Worm (Caenorhabditis elegans) whole organism, young adult: Measurements from ENCODE around the gene sfxn-1.5.
A peak's percentile ranks its signal among the peaks of the same experiment; 100 is the strongest.

Experiments
- B0035.1 ChIP-seq: sonication (generic microtip); optimal IDR thresholded peaks from 2 replicates; lab custom pipeline; 2016; ENCODE audit warnings: missing genetic modification characterization, mild to moderate bottlenecking, missing compliant biosample characterization, missing genotype, missing genetic modification reagents
- B0336.3 ChIP-seq: fragments of 200-800 bp; sonication (Bioruptor generic); IDR thresholded peaks from 2 replicates; pipeline ENCODE4 v1.3.6; 2022; ENCODE audit warnings: missing genetic modification characterization, missing compliant biosample characterization
- F10E7.11 ChIP-seq: sonication (generic microtip); optimal IDR thresholded peaks from 2 replicates; lab custom pipeline; 2017; ENCODE audit warnings: mild to moderate bottlenecking, missing genetic modification characterization, moderate library complexity, missing compliant biosample characterization
- F39B2.1 ChIP-seq: fragments of 200-800 bp; sonication (Bioruptor generic); IDR thresholded peaks from 2 replicates; pipeline ENCODE4 v1.3.6; 2022; ENCODE audit warnings: missing genetic modification reagents, missing genetic modification characterization, missing compliant biosample characterization
- F52B5.7 ChIP-seq: sonication (generic microtip); optimal IDR thresholded peaks from 2 replicates; lab custom pipeline; 2016; ENCODE audit warnings: mild to moderate bottlenecking, missing genetic modification characterization, missing compliant biosample characterization
- F57C9.4 ChIP-seq: sonication (generic microtip); optimal IDR thresholded peaks from 2 replicates; lab custom pipeline; 2017; ENCODE audit warnings: mild to moderate bottlenecking, missing genetic modification characterization, missing compliant biosample characterization
- K11D2.4 ChIP-seq: fragments of 200-800 bp; sonication (Bioruptor generic); IDR thresholded peaks from 2 replicates; pipeline ENCODE4 v1.3.6; 2022; ENCODE audit warnings: missing genetic modification reagents, missing genetic modification characterization, missing compliant biosample characterization
- T26A5.8 ChIP-seq: sonication (generic microtip); optimal IDR thresholded peaks from 2 replicates; lab custom pipeline; 2016; ENCODE audit warnings: missing genetic modification characterization, missing compliant biosample characterization
- Y53G8AR.9 ChIP-seq: fragments of 200-800 bp; sonication (Bioruptor generic); conservative IDR thresholded peaks from 2 replicates; pipeline ENCODE4 v1.3.6; 2022; ENCODE audit warnings: missing genetic modification reagents, missing genetic modification characterization, missing compliant biosample characterization
- Y56A3A.18 ChIP-seq: fragments of 200-800 bp; sonication (Bioruptor generic); IDR thresholded peaks from 2 replicates; pipeline ENCODE4 v1.3.6; 2022; ENCODE audit warnings: missing genetic modification reagents, missing genetic modification characterization, missing compliant biosample characterization
- Y79H2A.3 ChIP-seq: fragments of 200-800 bp; sonication (Bioruptor generic); conservative IDR thresholded peaks from 2 replicates; pipeline ENCODE4 v1.3.6; 2022; ENCODE audit warnings: missing genetic modification reagents, missing genetic modification characterization, missing compliant biosample characterization
- Y95B8A.8 ChIP-seq: fragments of 200-800 bp; sonication (Bioruptor generic); IDR thresholded peaks from 2 replicates; pipeline ENCODE4 v1.3.6; 2022; ENCODE audit warnings: missing genetic modification reagents, missing genetic modification characterization, missing compliant biosample characterization
- ZK185.1 ChIP-seq: sonication (generic microtip); optimal IDR thresholded peaks from 2 replicates; lab custom pipeline; 2016; ENCODE audit warnings: mild to moderate bottlenecking, missing genetic modification characterization, missing compliant biosample characterization; ENCODE audit not compliant: poor library complexity, severe bottlenecking
- atf-7 ChIP-seq: sonication (generic microtip); optimal IDR thresholded peaks from 2 replicates; lab custom pipeline; 2017; ENCODE audit warnings: mild to moderate bottlenecking, missing genetic modification characterization, missing compliant biosample characterization
- attf-3 ChIP-seq: fragments of 200-800 bp; sonication (Bioruptor generic); conservative IDR thresholded peaks from 2 replicates; pipeline ENCODE4 v1.3.6; 2022; ENCODE audit warnings: missing genetic modification reagents, missing genetic modification characterization, missing compliant biosample characterization
- attf-5 ChIP-seq: fragments of 200-800 bp; sonication (Bioruptor generic); optimal IDR thresholded peaks from 2 replicates; lab custom pipeline; 2018; ENCODE audit warnings: mild to moderate bottlenecking, missing genetic modification characterization, missing compliant biosample characterization
- cebp-1 ChIP-seq, 2 experiments: fragments of 200-800 bp in 1 of 2; sonication (Bioruptor generic) in 1 of 2; sonication (generic microtip) in 1 of 2; IDR thresholded peaks in 1 of 2; optimal IDR thresholded peaks in 1 of 2; 2 replicates each; pipeline versions ENCODE4 v1.3.6 to Lab custom; 2017 to 2022; ENCODE audit warnings: missing compliant biosample characterization in 2 of 2, missing genetic modification characterization in 2 of 2, mild to moderate bottlenecking in 1 of 2, missing genetic modification reagents in 1 of 2, moderate library complexity in 1 of 2
- ceh-100 ChIP-seq: fragments of 200-800 bp; sonication (Bioruptor generic); IDR thresholded peaks from 2 replicates; pipeline ENCODE4 v1.3.6; 2022; ENCODE audit warnings: missing genetic modification reagents, missing genetic modification characterization, missing compliant biosample characterization
- ceh-27 ChIP-seq: fragments of 200-800 bp; sonication (Bioruptor generic); optimal IDR thresholded peaks from 2 replicates; lab custom pipeline; 2018; ENCODE audit warnings: mild to moderate bottlenecking, missing genetic modification characterization, moderate library complexity, missing compliant biosample characterization
- ceh-40 ChIP-seq: fragments of 200-800 bp; sonication (Bioruptor generic); IDR thresholded peaks from 2 replicates; pipeline ENCODE4 v1.3.6; 2022; ENCODE audit warnings: missing genetic modification characterization, missing compliant biosample characterization
- ceh-79 ChIP-seq: sonication (generic microtip); optimal IDR thresholded peaks from 2 replicates; lab custom pipeline; 2017; ENCODE audit warnings: mild to moderate bottlenecking, missing genetic modification characterization, missing compliant biosample characterization
- die-1 ChIP-seq: sonication (generic microtip); optimal IDR thresholded peaks from 2 replicates; lab custom pipeline; 2016; ENCODE audit warnings: missing genotype, mild to moderate bottlenecking, missing genetic modification characterization, missing compliant biosample characterization
- dox-1 ChIP-seq: fragments of 200-800 bp; sonication (Bioruptor generic); IDR thresholded peaks from 2 replicates; pipeline ENCODE4 v1.3.6; 2022; ENCODE audit warnings: missing genetic modification reagents, missing genetic modification characterization, missing compliant biosample characterization
- dpff-1 ChIP-seq: sonication (generic microtip); optimal IDR thresholded peaks from 2 replicates; lab custom pipeline; 2017; ENCODE audit warnings: mild to moderate bottlenecking, missing genetic modification characterization, missing compliant biosample characterization
- egl-18 ChIP-seq: fragments of 200-800 bp; sonication (Bioruptor generic); IDR thresholded peaks from 2 replicates; pipeline ENCODE4 v1.3.6; 2022; ENCODE audit warnings: missing genetic modification reagents, missing genetic modification characterization, missing compliant biosample characterization
- egl-44 ChIP-seq: fragments of 200-800 bp; sonication (Bioruptor generic); IDR thresholded peaks from 2 replicates; pipeline ENCODE4 v1.3.6; 2022; ENCODE audit warnings: missing genetic modification reagents, missing genetic modification characterization, missing compliant biosample characterization
- hlh-26 ChIP-seq: fragments of 200-800 bp; sonication (Bioruptor generic); conservative IDR thresholded peaks from 2 replicates; pipeline ENCODE4 v1.3.6; 2022; ENCODE audit warnings: missing genetic modification reagents, missing genetic modification characterization, missing compliant biosample characterization
- let-526 ChIP-seq: fragments of 200-800 bp; sonication (Bioruptor generic); IDR thresholded peaks from 2 replicates; pipeline ENCODE4 v1.3.6; 2022; ENCODE audit warnings: missing genetic modification reagents, missing genetic modification characterization, missing compliant biosample characterization
- let-607 ChIP-seq, 2 experiments: fragments of 200-800 bp in 1 of 2; sonication (Bioruptor generic) in 1 of 2; sonication (generic microtip) in 1 of 2; optimal IDR thresholded peaks; 2 replicates each; lab custom pipeline; 2016 to 2018; ENCODE audit warnings: mild to moderate bottlenecking in 2 of 2, missing compliant biosample characterization in 2 of 2, missing genetic modification characterization in 2 of 2, moderate library complexity in 2 of 2, missing genotype in 1 of 2
- lin-26 ChIP-seq: fragments of 200-800 bp; sonication (Bioruptor generic); IDR thresholded peaks from 2 replicates; pipeline ENCODE4 v1.3.6; 2022; ENCODE audit warnings: missing genetic modification reagents, missing genetic modification characterization, missing compliant biosample characterization
- lin-54 ChIP-seq: fragments of 200-800 bp; sonication (Bioruptor generic); optimal IDR thresholded peaks from 2 replicates; lab custom pipeline; 2018; ENCODE audit warnings: mild to moderate bottlenecking, missing genetic modification characterization, missing compliant biosample characterization
- mcd-1 ChIP-seq: fragments of 200-800 bp; sonication (Bioruptor generic); IDR thresholded peaks from 2 replicates; pipeline ENCODE4 v1.3.6; 2022; ENCODE audit warnings: missing genetic modification reagents, missing genetic modification characterization, missing compliant biosample characterization
- mel-28 ChIP-seq: sonication (generic microtip); optimal IDR thresholded peaks from 2 replicates; lab custom pipeline; 2016; ENCODE audit warnings: borderline replicate concordance, mild to moderate bottlenecking, missing genetic modification characterization, missing compliant biosample characterization
- nhr-80 ChIP-seq: sonication (generic microtip); optimal IDR thresholded peaks from 2 replicates; lab custom pipeline; 2016; ENCODE audit warnings: missing genetic modification characterization, missing compliant biosample characterization
- sdz-38 ChIP-seq: sonication (generic microtip); optimal IDR thresholded peaks from 2 replicates; lab custom pipeline; 2016; ENCODE audit warnings: missing genotype, missing genetic modification characterization, missing compliant biosample characterization
- snpc-4 ChIP-seq, 5 experiments: fragments of 150-350 bp in 1 of 5; sonication (generic microtip) in 4 of 5; optimal IDR thresholded peaks; 2 replicates each; lab custom pipeline; 2014 to 2018; ENCODE audit warnings: missing genetic modification characterization in 5 of 5, missing biosample characterization in 3 of 5, antibody characterized with exemption in 2 of 5, mild to moderate bottlenecking in 2 of 5, missing compliant biosample characterization in 2 of 5, missing genotype in 2 of 5, moderate library complexity in 2 of 5, missing genetic modification reagents in 1 of 5
- somi-1 ChIP-seq: fragments of 200-800 bp; sonication (Bioruptor generic); optimal IDR thresholded peaks from 2 replicates; lab custom pipeline; 2018; ENCODE audit warnings: mild to moderate bottlenecking, missing genetic modification characterization, missing compliant biosample characterization
- sptf-2 ChIP-seq: fragments of 200-800 bp; sonication (Bioruptor generic); optimal IDR thresholded peaks from 2 replicates; lab custom pipeline; 2018; ENCODE audit warnings: mild to moderate bottlenecking, missing genetic modification characterization, missing compliant biosample characterization

The sfxn-1.5 gene

ce11 chrX:11693092-11693491, 31.6 kb upstream of the sfxn-1.5 start, which contains the start of gene smcl-1:
Gene smcl-1 (plus strand): TSS chrX:11693464.
- TF ChIP-seq nhr-80 (tag; lab: Kevin White, UChicago) (peak; percentile 51), attf-5 (GFP tag; lab: Kevin White, UChicago) (peak; percentile 40), ZK185.1 (tag; lab: Kevin White, UChicago) (peak; percentile 55), ceh-27 (peak; percentile 3), B0035.1 (tag; lab: Kevin White, UChicago) (no peak)

DNA sequence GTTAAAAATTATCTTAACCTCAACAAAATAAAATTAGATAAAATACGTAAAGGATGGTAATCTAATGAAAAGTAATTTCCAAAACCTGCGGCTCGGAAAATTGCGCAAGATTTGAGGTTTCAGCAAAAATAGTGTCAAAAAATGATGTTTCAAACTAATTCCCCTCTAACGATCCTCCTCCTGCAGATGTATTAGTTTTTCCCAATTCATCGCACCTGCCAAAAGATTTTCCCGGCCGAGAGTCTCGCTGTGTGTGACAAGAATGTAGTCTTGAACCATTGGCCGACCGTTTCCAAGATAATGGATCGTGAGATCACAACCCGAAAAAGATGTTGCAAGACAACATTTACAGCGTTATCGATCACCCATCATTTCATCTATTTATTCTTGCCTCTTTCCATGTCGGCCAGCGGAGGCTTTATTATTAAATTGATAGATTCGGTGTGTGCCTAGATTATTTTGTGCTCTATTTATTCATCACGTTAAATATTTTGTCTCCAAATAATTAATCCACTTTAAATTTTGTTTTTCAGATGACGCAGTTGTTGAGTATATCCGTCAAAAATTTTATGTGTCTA, 28.6 kb upstream of the sfxn-1.5 start, which contains the start of the genes C44C10.10 and C44C10.5:
Gene C44C10.10, plus strand, starts transcription at position 301 of the 578 bp plus-strand sequence.
Gene C44C10.5, plus strand, starts transcription at position 528 of the 578 bp plus-strand sequence.
- no peak for TF ChIP-seq hlh-26 (GFP tag; lab: Robert Waterston, UW)
- no peak for TF ChIP-seq nhr-80 (tag; lab: Kevin White, UChicago)
- no peak for TF ChIP-seq ceh-40 (GFP tag; lab: Robert Waterston, UW)
- no peak for TF ChIP-seq mel-28
- TF ChIP-seq die-1 (tag; lab: Kevin White, UChicago): no peak
- TF ChIP-seq dpff-1 (tag; lab: Kevin White, UChicago): no peak
- TF ChIP-seq Y79H2A.3 (GFP tag; lab: Robert Waterston, UW): no peak
- TF ChIP-seq sdz-38 (tag; lab: Kevin White, UChicago): no peak
- no peak for TF ChIP-seq dox-1 (GFP tag; lab: Robert Waterston, UW)
- TF ChIP-seq F57C9.4 (tag; lab: Kevin White, UChicago): no peak
- TF ChIP-seq ceh-79: no peak
- no peak for TF ChIP-seq let-607 (tag; optimal IDR thresholded peaks at IDR 0.05; lab: Kevin White, UChicago)
- no peak for TF ChIP-seq ceh-100 (GFP tag; lab: Robert Waterston, UW)

DNA sequence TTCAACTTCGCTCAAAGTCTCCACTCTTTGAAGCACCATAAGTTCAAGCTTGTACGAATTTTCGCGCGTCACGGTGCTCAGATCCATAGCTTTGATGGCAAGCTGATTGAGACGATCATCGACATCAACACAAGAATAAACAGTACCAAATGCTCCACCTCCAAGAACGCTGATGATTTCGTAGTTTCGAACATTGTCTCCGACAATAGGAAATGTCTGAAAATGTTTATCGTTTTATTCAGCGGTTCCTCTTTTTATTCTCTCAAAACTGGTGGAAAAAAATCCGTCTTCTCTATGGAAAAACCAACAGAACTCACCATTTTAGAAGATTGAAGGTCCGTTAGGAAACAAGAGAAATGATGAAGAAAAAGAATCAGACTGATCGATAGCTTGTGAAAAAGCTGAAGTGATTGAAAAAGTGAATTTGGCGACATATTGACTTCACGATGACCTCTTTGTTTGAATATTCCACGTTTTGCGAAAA, 26.4 kb upstream of the sfxn-1.5 start, which contains the start of gene C44C10.7:
Gene C44C10.7, minus strand, starts transcription at position 434 of the 484 bp plus-strand sequence.
- TF ChIP-seq egl-44 (GFP tag; lab: Robert Waterston, UW) (no peak), sptf-2 (GFP tag; lab: Kevin White, UChicago) (no peak), F10E7.11 (tag; lab: Kevin White, UChicago) (no peak), attf-3 (GFP tag; lab: Robert Waterston, UW) (no peak), K11D2.4 (GFP tag; lab: Robert Waterston, UW) (no peak), cebp-1 (GFP tag; IDR thresholded peaks at IDR 0.05; lab: Robert Waterston, UW) (no peak), cebp-1 (tag; optimal IDR thresholded peaks at IDR 0.05; lab: Kevin White, UChicago) (no peak), B0336.3 (GFP tag; lab: Robert Waterston, UW) (no peak)
- TF ChIP-seq, all 124 proteins: peak for 0

ce11 chrX:11684261-11684660, 22.8 kb upstream of the sfxn-1.5 start, which contains the start of gene hnd-1:
Gene hnd-1 (plus strand): TSS chrX:11684561.
- TF ChIP-seq egl-18 (no peak), atf-7 (no peak), T26A5.8 (tag; lab: Kevin White, UChicago) (no peak)

DNA sequence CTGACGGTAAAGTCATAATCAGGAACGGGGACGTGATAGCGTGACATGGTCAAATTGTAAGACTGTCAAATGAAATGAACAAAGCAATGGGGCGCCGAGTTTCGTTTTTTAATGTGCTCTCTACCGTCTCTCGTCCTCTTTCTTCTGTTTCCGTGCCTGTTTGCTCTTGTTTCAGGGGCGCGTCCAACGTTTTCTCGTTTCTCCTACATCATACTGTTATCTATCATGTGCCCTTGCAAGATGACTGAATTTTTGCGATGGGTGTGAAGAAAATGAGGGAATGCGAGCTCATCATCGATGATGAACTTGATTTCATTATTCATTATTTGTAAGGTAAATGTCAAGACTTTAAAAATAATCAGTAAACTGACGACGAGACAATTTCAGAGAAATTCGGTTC, 19.4 kb upstream of the sfxn-1.5 start, which contains the start of gene T04F8.7:
Gene T04F8.7, minus strand, starts transcription at position 130 of the 400 bp plus-strand sequence.
- TF ChIP-seq F52B5.7 (tag; lab: Kevin White, UChicago): no peak
- TF ChIP-seq snpc-4 (GFP tag; optimal IDR thresholded peaks at IDR 0.05; lab: Kevin White, UChicago): no peak
- no peak for TF ChIP-seq snpc-4 (tag; optimal IDR thresholded peaks at IDR 0.05; lab: Kevin White, UChicago)
- TF ChIP-seq lin-26: no peak
- TF ChIP-seq lin-54 (GFP tag; lab: Kevin White, UChicago): no peak
- TF ChIP-seq ZK185.1 (tag; lab: Kevin White, UChicago): no peak
- TF ChIP-seq somi-1 (GFP tag; lab: Kevin White, UChicago): no peak
- TF ChIP-seq mcd-1 (GFP tag; lab: Robert Waterston, UW): no peak; the same call in 1 of the 2 replicates
- TF ChIP-seq ceh-40 (GFP tag; lab: Robert Waterston, UW): no peak
- no peak for TF ChIP-seq Y95B8A.8
- TF ChIP-seq let-526: no peak
- TF ChIP-seq Y56A3A.18 (GFP tag; lab: Robert Waterston, UW): no peak
- TF ChIP-seq Y53G8AR.9 (GFP tag; lab: Robert Waterston, UW): 0 out of 2 replicates have a peak, but pooled peaks have one; percentile 22
- peak; percentile 66 for TF ChIP-seq dox-1 (GFP tag; lab: Robert Waterston, UW)
- TF ChIP-seq B0035.1 (tag; lab: Kevin White, UChicago): no peak
- no peak for TF ChIP-seq F39B2.1 (GFP tag; lab: Robert Waterston, UW)
- TF ChIP-seq atf-7: peak; percentile 61
- TF ChIP-seq attf-3 (GFP tag; lab: Robert Waterston, UW): no peak
